Worm (Caenorhabditis elegans): ENCODE data around the gene Y48A6B.9.

Y48A6B.9 gene

ce11 chrIII:11059775-11060174 is 26.8 kb downstream of the Y48A6B.9 start:
- no peak for TF ChIP-seq unc-39 (tag; optimal IDR thresholded peaks at IDR 0.05)
- TF ChIP-seq dmd-4 (tag; optimal IDR thresholded peaks at IDR 0.05), result no peak
- TF ChIP-seq nhr-23 (tag; optimal IDR thresholded peaks at IDR 0.05), result no peak
- TF ChIP-seq F13H6.1 (tag; optimal IDR thresholded peaks at IDR 0.05), result no peak
- TF ChIP-seq Y55F3AM.14 (GFP tag; optimal IDR thresholded peaks at IDR 0.05), result no peak
- no peak for TF ChIP-seq nhr-21 (tag; optimal IDR thresholded peaks at IDR 0.05)
- TF ChIP-seq nhr-6 (tag; optimal IDR thresholded peaks at IDR 0.05), result no peak
- TF ChIP-seq ceh-16 (tag; optimal IDR thresholded peaks at IDR 0.05), result no peak
- peak; percentile 10 for TF ChIP-seq blmp-1 (tag; optimal IDR thresholded peaks at IDR 0.05; ENCODE audit: insufficient read depth)
- no peak for TF ChIP-seq ztf-1 (GFP tag; conservative IDR thresholded peaks at IDR 0.05)
- TF ChIP-seq sem-4 (tag; optimal IDR thresholded peaks at IDR 0.05), result no peak
- peak; percentile 46 for TF ChIP-seq sma-9 (GFP tag; optimal IDR thresholded peaks at IDR 0.05)
- TF ChIP-seq sma-9 (tag; optimal IDR thresholded peaks at IDR 0.05), result no peak
- TF ChIP-seq egl-27 (tag; optimal IDR thresholded peaks at IDR 0.05), result no peak
- TF ChIP-seq sma-3 (GFP tag; optimal IDR thresholded peaks at IDR 0.05), result no peak
- peak; percentile 51 for TF ChIP-seq crh-2 (tag; optimal IDR thresholded peaks at IDR 0.05)
- peak; percentile 3 for TF ChIP-seq nhr-25 (tag; optimal IDR thresholded peaks at IDR 0.05)
- TF ChIP-seq fos-1 (tag; optimal IDR thresholded peaks at IDR 0.05), result peak; percentile 86

DNA sequence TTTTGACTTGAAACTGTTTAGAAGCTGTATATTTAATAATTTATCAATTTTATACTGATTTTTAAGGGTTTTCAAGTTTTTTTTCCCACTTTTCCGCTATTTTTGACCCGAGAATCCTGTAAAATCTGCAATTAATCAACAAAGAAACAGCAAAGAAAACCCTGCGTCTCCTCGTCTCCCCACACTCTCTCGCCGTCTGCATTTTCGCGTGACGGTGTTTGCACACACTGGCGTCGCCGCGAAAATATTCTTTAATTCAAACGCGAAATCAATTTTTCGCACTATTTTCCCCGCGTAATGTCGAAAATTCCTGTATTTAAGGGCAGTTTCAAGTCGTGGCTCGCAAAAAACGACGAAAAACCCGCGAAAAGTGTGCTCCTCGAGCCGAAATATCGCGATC is 30.3 kb downstream of the Y48A6B.9 start, which contains the start of gene rsa-2:
TSS of gene rsa-2 (plus strand) at position 221 of the 400 bp plus-strand sequence.
- no peak for TF ChIP-seq lin-39 (tag; optimal IDR thresholded peaks at IDR 0.05)
- TF ChIP-seq elt-3 (tag; optimal IDR thresholded peaks at IDR 0.05), result no peak
- TF ChIP-seq egl-27 (tag; optimal IDR thresholded peaks at IDR 0.05), result no peak
- no peak for TF ChIP-seq nhr-6 (tag; optimal IDR thresholded peaks at IDR 0.05)
- TF ChIP-seq nhr-23 (tag; optimal IDR thresholded peaks at IDR 0.05), result no peak
- no peak for TF ChIP-seq ztf-1 (GFP tag; conservative IDR thresholded peaks at IDR 0.05)
- TF ChIP-seq R02D3.7 (tag; optimal IDR thresholded peaks at IDR 0.05), result no peak
- no peak for TF ChIP-seq nhr-21 (tag; optimal IDR thresholded peaks at IDR 0.05)
- TF ChIP-seq fos-1 (tag; optimal IDR thresholded peaks at IDR 0.05), result no peak
- peak; percentile 64 for TF ChIP-seq sma-9 (GFP tag; optimal IDR thresholded peaks at IDR 0.05)
- TF ChIP-seq sma-9 (tag; optimal IDR thresholded peaks at IDR 0.05), result no peak
- TF ChIP-seq F13H6.1 (tag; optimal IDR thresholded peaks at IDR 0.05), result peak; percentile 44
- no peak for TF ChIP-seq ama-1 (optimal IDR thresholded peaks at IDR 0.05)
- TF ChIP-seq crh-2 (tag; optimal IDR thresholded peaks at IDR 0.05), result peak; percentile 20
- TF ChIP-seq gmeb-1 (tag; optimal IDR thresholded peaks at IDR 0.05), result peak; percentile 92
- TF ChIP-seq nhr-11 (tag; optimal IDR thresholded peaks at IDR 0.05), result no peak
- TF ChIP-seq sem-4 (tag; optimal IDR thresholded peaks at IDR 0.05), result no peak
- TF ChIP-seq nhr-12 (tag; optimal IDR thresholded peaks at IDR 0.05), result no peak
- no peak for TF ChIP-seq elt-1 (tag; optimal IDR thresholded peaks at IDR 0.05)
- TF ChIP-seq ztf-4 (tag; optimal IDR thresholded peaks at IDR 0.05), result no peak
- no peak for TF ChIP-seq skn-1 (tag; optimal IDR thresholded peaks at IDR 0.05)
- TF ChIP-seq aly-2 (tag; optimal IDR thresholded peaks at IDR 0.05), result no peak
- TF ChIP-seq sma-3 (GFP tag; optimal IDR thresholded peaks at IDR 0.05), result peak; percentile 23
- no peak for TF ChIP-seq dmd-4 (tag; optimal IDR thresholded peaks at IDR 0.05)
- TF ChIP-seq ceh-82 (tag; optimal IDR thresholded peaks at IDR 0.05), result no peak
- peak; percentile 24 for TF ChIP-seq nhr-129 (tag; optimal IDR thresholded peaks at IDR 0.05)
- no peak for TF ChIP-seq ceh-16 (tag; optimal IDR thresholded peaks at IDR 0.05)
- TF ChIP-seq lsy-2 (tag; optimal IDR thresholded peaks at IDR 0.05), result peak; percentile 42 to 65
- no peak for TF ChIP-seq ZK546.5 (tag; optimal IDR thresholded peaks at IDR 0.05)
- peak; percentile 54 for TF ChIP-seq C34F6.9 (tag; optimal IDR thresholded peaks at IDR 0.05)
- no peak for TF ChIP-seq nhr-77 (tag; optimal IDR thresholded peaks at IDR 0.05)
- TF ChIP-seq lin-11 (tag; optimal IDR thresholded peaks at IDR 0.05), result peak; percentile 26
- TF ChIP-seq Y55F3AM.14 (GFP tag; optimal IDR thresholded peaks at IDR 0.05), result peak; percentile 26
- no peak for TF ChIP-seq nhr-10 (tag; optimal IDR thresholded peaks at IDR 0.05)
- TF ChIP-seq lin-13 (GFP tag; optimal IDR thresholded peaks at IDR 0.05), result peak; percentile 18
- TF ChIP-seq snpc-4 (tag; optimal IDR thresholded peaks at IDR 0.05), result no peak
- no peak for TF ChIP-seq blmp-1 (tag; optimal IDR thresholded peaks at IDR 0.05; ENCODE audit: insufficient read depth)
- peak; percentile 67 for TF ChIP-seq unc-55 (GFP tag; optimal IDR thresholded peaks at IDR 0.05)
- TF ChIP-seq mbf-1 (tag; optimal IDR thresholded peaks at IDR 0.05), result no peak

DNA sequence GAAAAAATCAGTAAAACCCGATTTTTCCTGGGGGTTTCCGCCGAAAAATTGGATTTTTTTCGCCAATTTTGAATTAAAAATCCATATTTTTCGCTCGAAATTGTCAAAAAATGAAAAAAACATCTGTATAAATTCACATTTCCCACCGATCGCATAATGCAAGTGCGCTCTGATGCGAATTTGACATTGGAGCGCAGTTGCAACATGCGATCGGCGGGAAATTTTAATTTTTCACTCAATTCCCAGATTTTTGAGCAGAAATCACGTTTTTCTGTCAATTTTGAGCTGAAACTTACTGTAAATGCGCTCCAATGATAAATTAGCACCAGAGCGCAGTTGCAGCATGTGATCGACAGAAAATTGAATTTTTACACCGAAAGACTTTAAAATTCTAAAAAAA is 31.6 kb downstream of the Y48A6B.9 start:
- TF ChIP-seq egl-27 (tag; optimal IDR thresholded peaks at IDR 0.05), result no peak

Measured in whole organism, L2 larva.